Worm (Caenorhabditis elegans) whole organism, L1 larva: ENCODE measurements around the gene nadk-1.

Experiments
- aha-1 ChIP-seq: fragments of 150-350 bp; optimal IDR thresholded peaks from 2 replicates; lab custom pipeline; 2014; ENCODE audit warnings: missing biosample characterization, missing genetic modification characterization
- aly-2 ChIP-seq: fragments of 150-350 bp; optimal IDR thresholded peaks from 2 replicates; lab custom pipeline; 2014; ENCODE audit warnings: missing biosample characterization, missing genetic modification characterization
- ama-1 ChIP-seq: fragments of 150-350 bp; optimal IDR thresholded peaks from 2 replicates; lab custom pipeline; 2014
- blmp-1 ChIP-seq: fragments of 150-350 bp; optimal IDR thresholded peaks from 2 replicates; lab custom pipeline; 2014; ENCODE audit warnings: missing biosample characterization, missing genetic modification characterization
- ceh-63 ChIP-seq: fragments of 200-800 bp; sonication (Bioruptor generic); optimal IDR thresholded peaks from 2 replicates; lab custom pipeline; 2018; ENCODE audit warnings: mild to moderate bottlenecking, missing genetic modification characterization, missing compliant biosample characterization
- ceh-8 ChIP-seq: fragments of 200-800 bp; sonication (Bioruptor generic); optimal IDR thresholded peaks from 2 replicates; lab custom pipeline; 2018; ENCODE audit warnings: mild to moderate bottlenecking, missing genetic modification characterization, moderate library complexity, missing compliant biosample characterization
- ceh-88 ChIP-seq: fragments of 200-800 bp; sonication (Bioruptor generic); IDR thresholded peaks from 2 replicates; pipeline ENCODE4 v1.3.6; 2022; ENCODE audit warnings: missing genetic modification characterization, missing compliant biosample characterization
- ceh-90 ChIP-seq: sonication (generic microtip); optimal IDR thresholded peaks from 2 replicates; lab custom pipeline; 2016; ENCODE audit warnings: missing genetic modification characterization, missing compliant biosample characterization
- dpl-1 ChIP-seq, 3 experiments: fragments of 150-350 bp in 2 of 3; sonication (generic microtip) in 1 of 3; optimal IDR thresholded peaks; 2 replicates each; lab custom pipeline; 2014 to 2017; ENCODE audit warnings: missing biosample characterization in 3 of 3, missing genetic modification characterization in 3 of 3, missing genetic modification reagents in 3 of 3
- dsc-1 ChIP-seq: sonication (generic microtip); optimal IDR thresholded peaks from 2 replicates; lab custom pipeline; 2016; ENCODE audit warnings: mild to moderate bottlenecking, missing genetic modification characterization, missing compliant biosample characterization
- efl-1 ChIP-seq, 4 experiments: fragments of 150-350 bp; optimal IDR thresholded peaks in 3 of 4; peaks in 1 of 4; 1 replicate in 1 of 4; 2 replicates in 3 of 4; lab custom pipeline; 2014; ENCODE audit warnings: missing biosample characterization in 2 of 4, missing genetic modification characterization in 2 of 4, missing genetic modification reagents in 2 of 4
- efl-3 ChIP-seq: fragments of 200-800 bp; sonication (Bioruptor generic); optimal IDR thresholded peaks from 2 replicates; lab custom pipeline; 2018; ENCODE audit warnings: mild to moderate bottlenecking, missing genetic modification characterization, missing compliant biosample characterization
- egl-13 ChIP-seq: sonication (generic microtip); optimal IDR thresholded peaks from 2 replicates; lab custom pipeline; 2016; ENCODE audit warnings: missing genotype, missing genetic modification reagents, missing genetic modification characterization, missing compliant biosample characterization
- elt-3 ChIP-seq, 6 experiments: fragments of 150-350 bp in 1 of 6; sonication (generic microtip); optimal IDR thresholded peaks; 2 replicates each; lab custom pipeline; 2017 to 2018; ENCODE audit warnings: missing biosample characterization in 6 of 6, missing genetic modification characterization in 6 of 6, inconsistent platforms in 1 of 6
- ets-5 ChIP-seq: fragments of 200-800 bp; sonication (Bioruptor generic); IDR thresholded peaks from 2 replicates; pipeline ENCODE4 v1.3.6; 2022; ENCODE audit warnings: missing genetic modification characterization, missing compliant biosample characterization
- fkh-10 ChIP-seq: sonication (generic microtip); optimal IDR thresholded peaks from 2 replicates; lab custom pipeline; 2017; ENCODE audit warnings: missing biosample characterization, missing genetic modification reagents, missing genetic modification characterization
- fkh-8 ChIP-seq: sonication (generic microtip); optimal IDR thresholded peaks from 2 replicates; lab custom pipeline; 2016; ENCODE audit warnings: mild to moderate bottlenecking, missing genetic modification characterization, missing compliant biosample characterization
- hlh-17 ChIP-seq: fragments of 200-800 bp; sonication (Bioruptor generic); optimal IDR thresholded peaks from 2 replicates; lab custom pipeline; 2018; ENCODE audit warnings: missing genetic modification characterization, mild to moderate bottlenecking, missing compliant biosample characterization, moderate library complexity, borderline replicate concordance
- hlh-4 ChIP-seq: sonication (generic microtip); optimal IDR thresholded peaks from 2 replicates; lab custom pipeline; 2016; ENCODE audit warnings: mild to moderate bottlenecking, missing genetic modification characterization, missing compliant biosample characterization
- irx-1 ChIP-seq: sonication (generic microtip); optimal IDR thresholded peaks from 2 replicates; lab custom pipeline; 2016; ENCODE audit warnings: missing genetic modification characterization, missing compliant biosample characterization
- jun-1 ChIP-seq: fragments of 150-350 bp; optimal IDR thresholded peaks from 2 replicates; lab custom pipeline; 2014; ENCODE audit warnings: missing biosample characterization, missing genetic modification reagents, missing genetic modification characterization
- lin-13 ChIP-seq: fragments of 150-350 bp; optimal IDR thresholded peaks from 2 replicates; lab custom pipeline; 2014; ENCODE audit warnings: missing biosample characterization, missing genetic modification reagents, missing genetic modification characterization
- lin-14 ChIP-seq: fragments of 200-800 bp; sonication (Bioruptor generic); optimal IDR thresholded peaks from 2 replicates; lab custom pipeline; 2018; ENCODE audit warnings: mild to moderate bottlenecking, missing genetic modification characterization, moderate library complexity, missing compliant biosample characterization
- lin-15B ChIP-seq: fragments of 150-350 bp; sonication (generic microtip); optimal IDR thresholded peaks from 3 replicates; lab custom pipeline; 2014; ENCODE audit warnings: missing biosample characterization, missing genetic modification characterization
- lin-35 ChIP-seq, 2 experiments: fragments of 150-350 bp; optimal IDR thresholded peaks; 2 replicates each; lab custom pipeline; 2014; ENCODE audit warnings: missing biosample characterization in 2 of 2, missing genetic modification characterization in 2 of 2, missing genetic modification reagents in 2 of 2
- lsy-2 ChIP-seq, 2 experiments: fragments of 150-350 bp; optimal IDR thresholded peaks; 2 replicates each; lab custom pipeline; 2014; ENCODE audit warnings: missing biosample characterization in 2 of 2, missing genetic modification characterization in 2 of 2
- mdl-1 ChIP-seq, 2 experiments: fragments of 150-350 bp; optimal IDR thresholded peaks; 2 replicates each; lab custom pipeline; 2014 to 2017; ENCODE audit warnings: missing biosample characterization in 2 of 2, missing genetic modification characterization in 2 of 2, inconsistent platforms in 1 of 2
- mef-2 ChIP-seq: fragments of 150-350 bp; optimal IDR thresholded peaks from 2 replicates; lab custom pipeline; 2014; ENCODE audit warnings: missing biosample characterization, missing genetic modification characterization
- mep-1 ChIP-seq: fragments of 150-350 bp; optimal IDR thresholded peaks from 2 replicates; lab custom pipeline; 2014; ENCODE audit warnings: missing biosample characterization, missing genetic modification characterization
- nhr-11 ChIP-seq: fragments of 150-350 bp; optimal IDR thresholded peaks from 2 replicates; lab custom pipeline; 2014; ENCODE audit warnings: missing biosample characterization, missing genetic modification characterization
- nhr-12 ChIP-seq: sonication (generic microtip); optimal IDR thresholded peaks from 2 replicates; lab custom pipeline; 2017; ENCODE audit warnings: missing biosample characterization, missing genetic modification characterization
- nhr-19 ChIP-seq: fragments of 200-800 bp; sonication (Bioruptor generic); conservative IDR thresholded peaks from 2 replicates; pipeline ENCODE4 v1.3.6; 2022; ENCODE audit warnings: missing genetic modification characterization, missing compliant biosample characterization
- nhr-47 ChIP-seq: sonication (generic microtip); optimal IDR thresholded peaks from 2 replicates; lab custom pipeline; 2016; ENCODE audit warnings: mild to moderate bottlenecking, missing genetic modification characterization, moderate library complexity, missing compliant biosample characterization
- nhr-76 ChIP-seq: sonication (generic microtip); optimal IDR thresholded peaks from 2 replicates; lab custom pipeline; 2017; ENCODE audit warnings: missing biosample characterization, missing genetic modification characterization
- nhr-84 ChIP-seq: sonication (generic microtip); optimal IDR thresholded peaks from 2 replicates; lab custom pipeline; 2017; ENCODE audit warnings: missing biosample characterization, missing genetic modification characterization
- pag-3 ChIP-seq: sonication (generic microtip); optimal IDR thresholded peaks from 2 replicates; lab custom pipeline; 2017; ENCODE audit warnings: missing genetic modification characterization, mild to moderate bottlenecking, missing compliant biosample characterization, antibody characterized with exemption, borderline replicate concordance; ENCODE audit not compliant: insufficient read depth
- pqm-1 ChIP-seq: sonication (generic microtip); optimal IDR thresholded peaks from 3 replicates; lab custom pipeline; 2017; ENCODE audit warnings: missing biosample characterization, missing genetic modification characterization
- rnt-1 ChIP-seq: sonication (generic microtip); optimal IDR thresholded peaks from 2 replicates; lab custom pipeline; 2016; ENCODE audit warnings: mild to moderate bottlenecking, missing genetic modification characterization, moderate library complexity, missing compliant biosample characterization
- snpc-4 ChIP-seq: fragments of 150-350 bp; optimal IDR thresholded peaks from 2 replicates; lab custom pipeline; 2014; ENCODE audit warnings: missing biosample characterization, missing genetic modification characterization
- snu-23 ChIP-seq: sonication (generic microtip); optimal IDR thresholded peaks from 2 replicates; lab custom pipeline; 2016; ENCODE audit warnings: missing genetic modification characterization, missing compliant biosample characterization
- sox-4 ChIP-seq: sonication (generic microtip); optimal IDR thresholded peaks from 2 replicates; lab custom pipeline; 2016; ENCODE audit warnings: missing genetic modification characterization, missing compliant biosample characterization
- sup-37 ChIP-seq: fragments of 200-800 bp; sonication (Bioruptor generic); optimal IDR thresholded peaks from 2 replicates; lab custom pipeline; 2018; ENCODE audit warnings: mild to moderate bottlenecking, missing genetic modification characterization, missing compliant biosample characterization
- swsn-7 ChIP-seq: sonication (generic microtip); optimal IDR thresholded peaks from 2 replicates; lab custom pipeline; 2016; ENCODE audit warnings: missing genetic modification characterization, missing compliant biosample characterization
- unc-130 ChIP-seq: fragments of 150-350 bp; optimal IDR thresholded peaks from 2 replicates; lab custom pipeline; 2017; ENCODE audit warnings: missing biosample characterization, missing genetic modification characterization, inconsistent platforms
- unc-30 ChIP-seq: sonication (generic microtip); optimal IDR thresholded peaks from 2 replicates; lab custom pipeline; 2017; ENCODE audit warnings: missing biosample characterization, missing genetic modification characterization
- unc-62 ChIP-seq: fragments of 150-350 bp; optimal IDR thresholded peaks from 2 replicates; lab custom pipeline; 2014; ENCODE audit warnings: missing biosample characterization, missing genetic modification reagents, missing genetic modification characterization
- unc-86 ChIP-seq: sonication (generic microtip); optimal IDR thresholded peaks from 2 replicates; lab custom pipeline; 2016; ENCODE audit warnings: missing genetic modification characterization, missing compliant biosample characterization
- unc-98 ChIP-seq: fragments of 200-800 bp; sonication (Bioruptor generic); IDR thresholded peaks from 2 replicates; pipeline ENCODE4 v1.3.6; 2022; ENCODE audit warnings: missing genetic modification characterization, missing compliant biosample characterization
- vab-15 ChIP-seq: sonication (generic microtip); optimal IDR thresholded peaks from 2 replicates; lab custom pipeline; 2017; ENCODE audit warnings: missing genotype, mild to moderate bottlenecking, missing genetic modification characterization, missing compliant biosample characterization
- zag-1 ChIP-seq: fragments of 150-350 bp; optimal IDR thresholded peaks from 2 replicates; lab custom pipeline; 2014; ENCODE audit warnings: missing biosample characterization, missing genetic modification characterization
- zip-4 ChIP-seq: fragments of 200-800 bp; sonication (Bioruptor generic); optimal IDR thresholded peaks from 2 replicates; lab custom pipeline; 2018; ENCODE audit warnings: mild to moderate bottlenecking, missing genetic modification characterization, moderate library complexity, missing compliant biosample characterization

nadk-1 gene

ce11 chrIV:1419795-1420509, 36.9 kb upstream of the nadk-1 start, which contains the start of gene Y77E11A.7:
TSS of gene Y77E11A.7 (minus strand) at chrIV:1419849.
- TF ChIP-seq blmp-1 (tag; lab: Kevin White, UChicago) = peak; percentile 31
- TF ChIP-seq hlh-4 (tag; lab: Kevin White, UChicago) = no peak
- TF ChIP-seq jun-1 (tag; lab: Kevin White, UChicago) = peak; percentile 73
- peak in 5 of 6 experiments; percentile 46 to 84 (median 71) for TF ChIP-seq elt-3 (tag; optimal IDR thresholded peaks at IDR 0.05; lab: Kevin White, UChicago)
- no peak for TF ChIP-seq unc-30 (tag; lab: Kevin White, UChicago)
- TF ChIP-seq zip-4 (GFP tag; lab: Kevin White, UChicago) = no peak
- peak; percentile 38 for TF ChIP-seq nhr-11 (tag; lab: Kevin White, UChicago)
- TF ChIP-seq fkh-10 (GFP tag; lab: Kevin White, UChicago) = peak; percentile 92
- TF ChIP-seq snu-23 (GFP tag; lab: Kevin White, UChicago) = peak; percentile 94
- TF ChIP-seq ceh-90 (tag; lab: Kevin White, UChicago) = peak; percentile 32
- TF ChIP-seq nhr-12 (tag; lab: Kevin White, UChicago) = no peak
- TF ChIP-seq nhr-19 (GFP tag; lab: Robert Waterston, UW) = peak; percentile 75
- TF ChIP-seq ceh-63 (GFP tag; lab: Kevin White, UChicago) = no peak
- TF ChIP-seq sox-4 = peak; percentile 40
- no peak for TF ChIP-seq ama-1 (lab: Kevin White, UChicago)
- TF ChIP-seq aha-1 = no peak
- TF ChIP-seq lsy-2 (tag; optimal IDR thresholded peaks at IDR 0.05; lab: Kevin White, UChicago) = peak; percentile 88 to 95
- no peak for TF ChIP-seq sup-37 (GFP tag; lab: Kevin White, UChicago)
- no peak for TF ChIP-seq hlh-17 (GFP tag; lab: Kevin White, UChicago)
- no peak for TF ChIP-seq egl-13 (tag; lab: Kevin White, UChicago)
- TF ChIP-seq ets-5 = no peak
- TF ChIP-seq lin-35 (GFP tag; optimal IDR thresholded peaks at IDR 0.05; lab: Kevin White, UChicago) = peak; percentile 92 to 94
- no peak for TF ChIP-seq pqm-1 (tag; lab: Kevin White, UChicago)
- TF ChIP-seq swsn-7 (tag; lab: Kevin White, UChicago) = peak; percentile 79
- no peak for TF ChIP-seq nhr-76
- no peak for TF ChIP-seq nhr-84 (tag; lab: Kevin White, UChicago)
- TF ChIP-seq lin-15B (tag; lab: Kevin White, UChicago) = peak; percentile 99
- TF ChIP-seq pag-3 (tag; lab: Kevin White, UChicago) = no peak
- peak; percentile 55; the same call in 1 of the 2 replicates for TF ChIP-seq unc-98 (GFP tag; lab: Robert Waterston, UW)
- peak; percentile 97 for TF ChIP-seq fkh-8 (tag; lab: Kevin White, UChicago)
- TF ChIP-seq mef-2 (tag; lab: Kevin White, UChicago) = peak; percentile 19
- no peak for TF ChIP-seq ceh-8 (GFP tag; lab: Kevin White, UChicago)
- peak; percentile 87 to 94 for TF ChIP-seq efl-1 (optimal IDR thresholded peaks at IDR 0.05; lab: Kevin White, UChicago)
- TF ChIP-seq efl-1 (GFP tag; optimal IDR thresholded peaks at IDR 0.05 in 1 of 2; lab: Kevin White, UChicago) = peak; percentile 82 to 97
- TF ChIP-seq dsc-1 (tag; lab: Kevin White, UChicago) = peak; percentile 68
- peak; percentile 86 for TF ChIP-seq unc-86 (tag; lab: Kevin White, UChicago)
- TF ChIP-seq unc-130 = peak; percentile 88
- TF ChIP-seq zag-1 = peak; percentile 31
- no peak for TF ChIP-seq efl-3 (GFP tag; lab: Kevin White, UChicago)
- TF ChIP-seq unc-62 = no peak
- TF ChIP-seq lin-14 (GFP tag; lab: Kevin White, UChicago) = peak; percentile 98
- TF ChIP-seq rnt-1 (tag; lab: Kevin White, UChicago) = peak; percentile 91
- TF ChIP-seq irx-1 = peak; percentile 61
- peak; percentile 41 for TF ChIP-seq aly-2 (tag; lab: Kevin White, UChicago)
- TF ChIP-seq snpc-4 = peak; percentile 83
- TF ChIP-seq ceh-88 = peak; percentile 61; the same call in 1 of the 2 replicates
- peak; percentile 97 for TF ChIP-seq lin-13 (GFP tag; lab: Kevin White, UChicago)
- TF ChIP-seq mdl-1 (tag; optimal IDR thresholded peaks at IDR 0.05; lab: Kevin White, UChicago) = peak in 1 of 2 experiments; percentile 87
- TF ChIP-seq vab-15 = peak; percentile 41
- peak; percentile 75 for TF ChIP-seq mep-1 (tag; lab: Kevin White, UChicago)
- TF ChIP-seq dpl-1 (GFP tag; optimal IDR thresholded peaks at IDR 0.05; lab: Kevin White, UChicago) = peak; percentile 79 to 88 (median 83)
- peak; percentile 91 for TF ChIP-seq nhr-47 (tag; lab: Kevin White, UChicago)
